Fruit fly (Drosophila melanogaster): ENCODE measurements around the gene lcs.

Gene lcs

dm6 chrX:21396860-21397459 is at the start of gene lcs:
Gene lcs, minus strand, starts transcription at chrX:21397316.
- TF ChIP-seq CG17801 (GFP tag; optimal IDR thresholded peaks at IDR 0.05; ENCODE audit: partially characterized antibody), result no peak

dm6 chrX:21440687-21441086 is 43.6 kb upstream of the lcs start:
- no peak for TF ChIP-seq CG17801 (GFP tag; optimal IDR thresholded peaks at IDR 0.05; ENCODE audit: partially characterized antibody)

dm6 chrX:21429156-21429555 is 32.0 kb upstream of the lcs start, which contains the start of gene CG10918:
Gene CG10918, minus strand, starts transcription at chrX:21429256.
- TF ChIP-seq CG17801 (GFP tag; optimal IDR thresholded peaks at IDR 0.05; ENCODE audit: partially characterized antibody), result no peak

- TF ChIP-seq CG17801 (GFP tag; optimal IDR thresholded peaks at IDR 0.05; ENCODE audit: partially characterized antibody), result no peak
These were observed 5.6 kb upstream of the lcs start, which contains the start of gene whe for dm6 chrX:21402672-21403071. Gene whe, minus strand, starts transcription at chrX:21402772.

- no peak for TF ChIP-seq CG17801 (GFP tag; optimal IDR thresholded peaks at IDR 0.05; ENCODE audit: partially characterized antibody)
These were observed 8.4 kb downstream of the lcs start, which contains the start of gene mst for dm6 chrX:21388734-21389133. Gene mst, plus strand, starts transcription at chrX:21388977.

- no peak for TF ChIP-seq CG17801 (GFP tag; optimal IDR thresholded peaks at IDR 0.05; ENCODE audit: partially characterized antibody)
These were observed 9.4 kb downstream of the lcs start, which contains the start of gene Ddx56 for dm6 chrX:21387695-21388094. Gene Ddx56, minus strand, starts transcription at chrX:21387946.

DNA sequence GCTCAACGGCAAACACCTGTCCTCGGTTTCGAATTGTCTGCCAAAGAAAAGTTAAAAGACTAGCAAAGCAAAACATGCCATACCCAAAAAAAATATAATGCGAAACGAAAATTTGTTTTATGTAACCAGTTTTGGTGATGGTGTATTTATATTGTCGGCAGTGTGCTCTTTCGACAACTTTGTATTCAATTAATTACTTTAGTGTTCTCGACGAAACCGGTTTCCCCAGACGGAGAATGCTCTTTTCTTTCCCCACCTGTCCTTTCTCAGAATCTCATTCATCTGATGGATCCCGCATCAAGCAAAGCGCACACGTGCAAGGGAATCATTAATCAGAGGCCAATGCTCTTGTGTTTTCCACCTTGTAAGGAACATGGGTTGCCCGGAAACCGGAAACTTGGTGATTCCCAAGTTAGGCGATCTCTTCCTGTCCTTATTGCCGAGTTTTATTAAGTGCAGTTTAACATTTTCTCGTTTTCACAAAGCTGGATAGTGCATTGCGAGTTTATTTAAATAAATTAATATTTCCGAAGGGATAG is 18.7 kb downstream of the lcs start:
- no peak for TF ChIP-seq CG17801 (GFP tag; optimal IDR thresholded peaks at IDR 0.05; ENCODE audit: partially characterized antibody)

DNA sequence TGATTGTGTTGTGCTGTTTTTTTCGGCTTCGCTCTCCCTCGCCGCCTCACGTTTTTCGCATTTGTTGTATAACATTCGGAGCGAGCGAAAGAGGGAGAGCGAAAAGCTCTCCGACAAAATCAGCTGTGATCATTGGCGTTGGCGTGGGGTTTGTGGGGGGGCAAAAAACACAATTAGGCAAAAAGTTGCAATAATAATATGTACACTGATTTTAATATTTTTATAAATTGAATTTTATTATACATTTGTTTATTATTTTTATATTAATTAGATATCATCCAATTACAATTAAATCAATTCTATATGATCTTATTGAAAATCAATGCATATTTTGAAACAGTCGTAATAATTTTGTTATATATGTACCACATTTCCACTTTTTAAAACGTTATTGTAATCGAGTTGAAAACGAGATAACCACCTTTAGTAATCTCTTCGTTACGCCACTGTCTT is 21.5 kb downstream of the lcs start:
- peak; percentile 83 for TF ChIP-seq CG17801 (GFP tag; optimal IDR thresholded peaks at IDR 0.05; ENCODE audit: partially characterized antibody)

dm6 chrX:21373659-21374426 is 23.3 kb downstream of the lcs start, which contains the start of gene slgA:
Gene slgA, plus strand, starts transcription at chrX:21374002.
- peak; percentile 32 for TF ChIP-seq CG17801 (GFP tag; optimal IDR thresholded peaks at IDR 0.05; ENCODE audit: partially characterized antibody)

DNA sequence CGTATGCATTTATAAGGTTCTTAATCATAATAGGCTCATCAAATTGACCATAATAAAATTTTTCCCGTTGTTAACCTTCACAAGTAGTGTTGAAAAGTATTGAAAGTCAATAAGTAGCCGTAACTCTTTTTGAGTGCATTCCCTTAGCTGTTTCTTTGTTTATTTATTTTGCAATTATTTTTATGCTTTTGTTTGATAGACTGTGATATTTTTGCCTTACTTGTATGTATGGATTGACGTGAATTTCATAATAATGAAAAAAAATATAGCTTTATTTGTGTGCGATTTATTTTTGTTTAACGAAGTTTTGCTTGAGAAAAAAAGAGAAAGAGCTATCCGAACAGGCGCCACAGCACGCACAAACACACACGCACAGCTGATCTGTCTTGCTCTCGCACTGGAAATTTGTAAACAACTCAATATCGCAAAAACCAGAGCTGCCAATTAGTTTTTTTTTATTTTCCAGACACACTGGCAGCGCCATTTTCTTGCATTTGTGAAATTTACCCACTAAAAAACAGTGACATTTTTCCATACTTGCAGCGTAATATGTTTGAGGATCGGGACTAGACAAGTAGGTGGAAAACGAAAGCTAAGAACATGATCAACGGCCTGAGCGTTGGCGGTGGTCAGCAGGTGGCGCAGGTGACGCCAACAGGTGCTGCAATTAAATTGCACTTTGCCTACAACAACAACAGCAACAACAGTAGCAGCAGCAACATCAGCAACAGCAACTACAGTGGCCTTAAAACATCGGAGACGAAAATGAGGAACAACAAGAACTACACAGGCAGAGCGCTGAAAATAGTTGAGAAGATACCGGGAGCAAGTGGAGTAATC is 27.7 kb downstream of the lcs start:
- TF ChIP-seq CG17801 (GFP tag; optimal IDR thresholded peaks at IDR 0.05; ENCODE audit: partially characterized antibody), result no peak

DNA sequence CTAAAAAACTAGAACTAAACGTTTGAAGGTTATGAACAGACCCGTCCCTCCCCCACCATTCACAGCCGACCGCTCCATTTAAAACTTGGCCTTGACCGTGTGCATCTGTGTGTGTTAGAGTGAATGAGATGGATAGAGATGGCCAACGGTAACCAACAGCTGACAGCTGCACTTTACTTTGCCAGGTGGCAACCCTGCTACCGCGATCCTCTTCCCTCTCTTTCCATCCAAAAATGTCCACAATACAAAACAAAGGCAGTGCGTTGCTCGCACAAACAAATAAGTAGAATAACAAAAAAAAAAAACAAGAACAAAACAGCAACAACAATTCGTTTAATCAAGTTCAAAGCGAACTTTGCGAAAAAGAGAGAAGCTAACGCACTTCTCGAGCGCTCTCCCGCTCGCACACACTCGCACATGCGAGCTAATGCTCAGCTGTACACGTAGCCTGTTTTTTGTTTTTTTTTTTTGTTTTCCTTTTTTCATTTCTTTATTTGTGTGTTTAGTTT is 28.7 kb downstream of the lcs start:
- TF ChIP-seq CG17801 (GFP tag; optimal IDR thresholded peaks at IDR 0.05; ENCODE audit: partially characterized antibody), result no peak

DNA sequence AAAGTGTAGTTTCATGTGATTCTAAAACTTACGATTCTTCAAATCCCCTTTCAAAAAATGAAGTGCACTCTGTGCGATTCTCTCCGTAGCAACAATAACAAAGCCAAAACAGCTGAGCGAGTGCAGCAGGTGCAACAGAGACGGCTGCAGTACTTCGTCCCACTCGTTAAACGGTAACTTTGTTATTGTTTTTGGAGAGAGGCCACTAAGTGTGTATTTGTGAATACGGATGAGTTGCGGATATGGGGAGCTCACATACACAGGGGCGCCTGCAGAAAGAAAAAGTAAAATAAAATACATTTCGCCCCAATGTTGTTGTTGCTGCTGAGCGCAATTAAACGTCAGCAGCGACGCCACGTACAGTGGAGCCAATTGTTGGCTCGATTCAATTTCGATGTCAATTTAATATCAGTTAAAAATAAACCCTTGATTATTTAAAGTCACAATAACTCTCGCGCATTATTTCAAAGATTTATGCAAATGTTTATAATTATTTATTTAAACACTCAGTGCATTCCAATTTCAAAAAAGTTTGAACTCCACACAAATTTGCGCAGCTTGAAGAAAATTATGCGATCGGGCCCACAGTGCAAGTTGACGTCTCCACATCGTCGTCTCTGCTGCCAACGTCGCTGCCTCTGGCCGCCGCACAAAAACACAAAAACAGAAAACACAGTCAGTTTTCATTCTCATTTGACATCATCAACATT is 29.6 kb downstream of the lcs start:
- peak; percentile 99 for TF ChIP-seq CG17801 (GFP tag; optimal IDR thresholded peaks at IDR 0.05; ENCODE audit: partially characterized antibody)

dm6 chrX:21366311-21366990 is 30.7 kb downstream of the lcs start:
- peak; percentile 94 for TF ChIP-seq CG17801 (GFP tag; optimal IDR thresholded peaks at IDR 0.05; ENCODE audit: partially characterized antibody)

DNA sequence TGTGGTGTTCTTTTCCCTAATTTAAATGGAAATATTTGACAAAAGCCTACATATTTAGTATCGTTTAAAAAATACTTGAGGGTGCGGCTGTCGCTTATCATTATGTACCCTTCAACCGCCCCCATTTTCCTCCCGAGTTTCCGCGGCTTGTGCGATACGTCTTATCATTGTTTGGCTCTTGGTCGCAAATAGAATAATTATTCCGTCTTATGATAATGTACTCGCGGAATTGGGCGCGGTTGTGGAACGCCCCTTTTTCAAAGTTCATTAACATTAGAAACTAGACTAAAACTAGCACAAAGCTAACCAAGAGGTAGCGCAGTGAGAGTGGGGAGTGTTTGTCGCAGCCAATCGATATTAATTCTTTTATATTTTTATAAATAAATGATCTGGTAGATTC is 31.7 kb downstream of the lcs start:
- TF ChIP-seq CG17801 (GFP tag; optimal IDR thresholded peaks at IDR 0.05; ENCODE audit: partially characterized antibody), result no peak

All from ovary, adult (tissue).